Fruit fly (Drosophila melanogaster): ENCODE measurements around the gene CG3386.

- TF ChIP-seq EcR (GFP tag; optimal IDR thresholded peaks at IDR 0.05) (no peak), CG4496 (GFP tag; IDR thresholded peaks at IDR 0.05) (no peak), CG13204 (GFP tag; optimal IDR thresholded peaks at IDR 0.05) (no peak), CG32121 (GFP tag; IDR thresholded peaks at IDR 0.05) (no peak), CG9948 (tag; optimal IDR thresholded peaks at IDR 0.05) (no peak), CG12605 (GFP tag; IDR thresholded peaks at IDR 0.05) (no peak), gl (tag; optimal IDR thresholded peaks at IDR 0.05) (no peak), Pif1A (GFP tag; optimal IDR thresholded peaks at IDR 0.05) (no peak), fd96Ca (GFP tag; IDR thresholded peaks at IDR 0.05) (no peak), Snoo (tag; optimal IDR thresholded peaks at IDR 0.05) (no peak), D1 (tag; optimal IDR thresholded peaks at IDR 0.05) (no peak)
These were observed 13.2 kb upstream of the CG3386 start for dm6 chr3L:695510-695909.
